Worm (Caenorhabditis elegans): ENCODE results near the gene T24C2.5.

DNA sequence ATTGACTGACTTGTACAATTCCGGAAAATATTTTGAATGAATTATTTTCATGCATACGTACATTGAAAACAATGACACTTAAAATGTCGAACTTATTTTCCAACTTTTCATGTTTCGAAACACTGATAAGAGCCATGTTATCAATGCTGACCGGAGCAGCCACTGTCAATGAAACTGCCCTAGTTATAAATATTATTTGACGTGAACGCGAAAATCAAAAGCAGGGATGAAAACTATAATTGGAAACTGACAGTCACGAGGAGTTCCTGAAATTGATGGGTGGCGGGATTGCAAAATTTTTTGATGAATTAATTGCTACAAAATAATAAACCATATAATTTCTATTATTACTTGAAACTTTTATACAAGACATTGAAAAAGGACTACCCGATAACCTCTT is 5.3 kb downstream of the T24C2.5 start:
- TF ChIP-seq zip-8 (tag; optimal IDR thresholded peaks at IDR 0.05), result no peak
- no peak for TF ChIP-seq snpc-4 (tag; optimal IDR thresholded peaks at IDR 0.05)
- TF ChIP-seq elt-3 (tag; optimal IDR thresholded peaks at IDR 0.05), result no peak
- no peak for TF ChIP-seq mab-5 (tag; optimal IDR thresholded peaks at IDR 0.05)
- no peak for TF ChIP-seq sem-2 (GFP tag; optimal IDR thresholded peaks at IDR 0.05)
- TF ChIP-seq lin-13 (tag; optimal IDR thresholded peaks at IDR 0.05), result no peak
- TF ChIP-seq unc-62 (GFP tag; optimal IDR thresholded peaks at IDR 0.05), result no peak
